Worm (Caenorhabditis elegans) whole organism, mixed stage, embryonic: Measurements from ENCODE around the gene srw-33.

Experiments used
- blmp-1 ChIP-seq: fragments of 150-350 bp; optimal IDR thresholded peaks from 2 replicates; lab custom pipeline; 2014; ENCODE audit warnings: missing biosample characterization, missing genetic modification characterization
- elt-1 ChIP-seq: sonication (generic microtip); optimal IDR thresholded peaks from 2 replicates; lab custom pipeline; 2017; ENCODE audit warnings: missing genetic modification characterization, mild to moderate bottlenecking, missing compliant biosample characterization, antibody characterized with exemption, moderate library complexity, borderline replicate concordance; ENCODE audit not compliant: insufficient read depth
- flh-1 ChIP-seq: fragments of 200-800 bp; sonication (Bioruptor generic); optimal IDR thresholded peaks from 2 replicates; lab custom pipeline; 2018; ENCODE audit warnings: mild to moderate bottlenecking, missing genetic modification characterization, moderate library complexity, missing compliant biosample characterization
- hlh-1 ChIP-seq: fragments of 150-350 bp; optimal IDR thresholded peaks from 2 replicates; lab custom pipeline; 2014; ENCODE audit warnings: missing biosample characterization, missing genetic modification reagents, missing genetic modification characterization
- lin-13 ChIP-seq: fragments of 150-350 bp; optimal IDR thresholded peaks from 2 replicates; lab custom pipeline; 2014; ENCODE audit warnings: missing biosample characterization, missing genetic modification characterization
- mls-2 ChIP-seq: sonication (generic microtip); optimal IDR thresholded peaks from 2 replicates; lab custom pipeline; 2016; ENCODE audit warnings: mild to moderate bottlenecking, missing genetic modification characterization, moderate library complexity, missing compliant biosample characterization
- nhr-2 ChIP-seq: fragments of 150-350 bp; optimal IDR thresholded peaks from 2 replicates; lab custom pipeline; 2014; ENCODE audit warnings: missing biosample characterization, missing genetic modification characterization
- nhr-237 ChIP-seq: fragments of 150-350 bp; optimal IDR thresholded peaks from 2 replicates; lab custom pipeline; 2014; ENCODE audit warnings: missing biosample characterization, missing genetic modification characterization
- nhr-76 ChIP-seq: sonication (generic microtip); optimal IDR thresholded peaks from 2 replicates; lab custom pipeline; 2017; ENCODE audit warnings: missing biosample characterization, missing genetic modification characterization
- snpc-4 ChIP-seq: fragments of 150-350 bp; optimal IDR thresholded peaks from 2 replicates; lab custom pipeline; 2014; ENCODE audit warnings: missing biosample characterization, missing genetic modification characterization
- unc-62 ChIP-seq: fragments of 150-350 bp; optimal IDR thresholded peaks from 2 replicates; lab custom pipeline; 2014; ENCODE audit warnings: missing biosample characterization, missing genetic modification reagents, missing genetic modification characterization

DNA sequence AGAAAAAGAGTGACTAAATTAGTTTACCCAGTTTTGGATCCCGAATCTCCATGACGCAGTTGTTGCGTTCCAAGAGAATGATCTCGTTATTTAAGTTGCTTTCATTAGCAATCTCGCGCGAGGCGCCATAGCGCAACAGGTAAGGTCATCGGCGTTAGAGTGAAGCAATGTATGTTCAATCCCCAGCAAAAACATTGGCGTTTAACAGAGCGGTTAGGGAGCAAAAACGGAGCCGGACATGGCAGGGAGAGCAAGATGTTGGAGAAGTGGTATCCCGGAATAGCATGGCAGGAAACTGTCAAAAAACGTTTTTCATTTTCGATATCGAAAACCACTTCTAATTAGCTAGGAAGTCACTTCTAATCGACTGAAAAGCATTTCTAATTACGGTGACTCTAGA lies 3.0 kb upstream of the srw-33 start:
- no peak for TF ChIP-seq nhr-76 (tag; lab: Kevin White, UChicago)
- no peak for TF ChIP-seq elt-1 (tag; lab: Kevin White, UChicago)
- TF ChIP-seq mls-2 (tag; lab: Kevin White, UChicago): no peak
- TF ChIP-seq hlh-1 (tag; lab: Kevin White, UChicago): no peak
- no peak for TF ChIP-seq nhr-237 (tag; lab: Kevin White, UChicago)
- TF ChIP-seq blmp-1 (tag; lab: Kevin White, UChicago): no peak
- TF ChIP-seq nhr-2: no peak
- no peak for TF ChIP-seq lin-13 (tag; lab: Kevin White, UChicago)
- TF ChIP-seq flh-1 (GFP tag; lab: Kevin White, UChicago): no peak
- no peak for TF ChIP-seq snpc-4 (tag; lab: Kevin White, UChicago)
- no peak for TF ChIP-seq unc-62 (GFP tag; lab: Kevin White, UChicago)
